Worm (Caenorhabditis elegans) whole organism, young adult: ENCODE results near the gene Y102A11A.1.

Experiments
- atf-7 ChIP-seq: sonication (generic microtip); optimal IDR thresholded peaks from 2 replicates; lab custom pipeline; 2017; ENCODE audit warnings: mild to moderate bottlenecking, missing genetic modification characterization, missing compliant biosample characterization
- chd-7 ChIP-seq: sonication (generic microtip); optimal IDR thresholded peaks from 2 replicates; lab custom pipeline; 2016; ENCODE audit warnings: mild to moderate bottlenecking, missing genetic modification characterization, moderate library complexity, missing compliant biosample characterization

DNA sequence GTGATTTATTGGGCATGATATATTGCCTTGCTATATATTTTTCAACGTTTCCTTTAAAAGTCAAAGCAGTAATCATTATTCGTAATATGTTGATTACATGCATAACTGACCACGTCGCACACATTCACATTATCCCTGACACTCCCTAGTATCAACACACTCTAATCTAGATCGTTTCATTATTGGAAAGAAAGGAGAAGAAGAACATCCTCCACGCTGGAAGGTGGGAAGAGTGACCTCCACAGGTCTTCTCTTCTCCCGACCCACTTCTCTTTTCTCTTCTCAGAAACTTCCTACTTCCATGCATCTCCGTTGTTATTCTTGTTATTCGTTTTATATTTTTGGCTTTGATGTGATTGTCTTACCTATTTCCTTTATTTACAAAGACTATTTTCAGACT lies 22.4 kb downstream of the Y102A11A.1 start, which contains the start of gene txdc-12.2:
- TF ChIP-seq chd-7 (tag; lab: Kevin White, UChicago): no peak
- TF ChIP-seq atf-7: no peak
